Fruit fly (Drosophila melanogaster): Measurements from ENCODE around the gene CG5217.

- TF ChIP-seq Rx (GFP tag; IDR thresholded peaks at IDR 0.05) (no peak), Deaf1 (tag; optimal IDR thresholded peaks at IDR 0.05) (no peak), trem (tag; optimal IDR thresholded peaks at IDR 0.05) (no peak), psq (GFP tag; optimal IDR thresholded peaks at IDR 0.05) (no peak), CG9876 (GFP tag; optimal IDR thresholded peaks at IDR 0.05) (no peak), jing (GFP tag; optimal IDR thresholded peaks at IDR 0.05) (no peak), CG6272 (GFP tag; IDR thresholded peaks at IDR 0.05) (no peak), CG16863 (GFP tag; optimal IDR thresholded peaks at IDR 0.05) (no peak), Atf3 (GFP tag; optimal IDR thresholded peaks at IDR 0.05) (no peak)
Observed at dm6 chr3R:19271125-19271524, 23.2 kb upstream of the CG5217 start.

Measured in whole organism, embryonic.